Worm (Caenorhabditis elegans): ENCODE results near the gene fat-4.

The fat-4 gene

DNA sequence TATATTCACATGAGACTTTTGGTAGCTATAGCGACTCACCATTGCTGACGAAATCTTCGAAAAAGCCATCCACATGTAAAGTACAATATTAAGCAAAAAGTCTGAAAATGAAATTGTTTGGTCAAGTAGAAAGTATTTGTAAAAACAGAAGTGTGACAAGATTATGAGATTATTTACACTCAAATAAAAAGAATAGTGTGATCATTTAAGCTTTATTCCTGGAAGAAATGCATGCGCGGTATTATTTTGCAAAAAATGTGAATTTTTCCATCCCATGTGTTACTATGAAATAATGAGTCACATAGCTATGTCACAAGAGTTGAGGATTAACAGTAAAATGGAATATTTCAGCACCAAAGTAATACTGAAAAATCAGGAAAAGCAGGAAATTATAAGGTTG, 11.4 kb downstream of the fat-4 start, which contains the start of gene dct-15:
Gene dct-15, minus strand, starts transcription at position 101 of the 400 bp plus-strand sequence.
- TF ChIP-seq jun-1 (tag; optimal IDR thresholded peaks at IDR 0.05) (no peak), lsy-12 (tag; optimal IDR thresholded peaks at IDR 0.05) (no peak), nhr-11 (tag; optimal IDR thresholded peaks at IDR 0.05) (no peak), fkh-10 (GFP tag; optimal IDR thresholded peaks at IDR 0.05) (no peak), aly-2 (tag; optimal IDR thresholded peaks at IDR 0.05) (no peak), R02D3.7 (tag; optimal IDR thresholded peaks at IDR 0.05) (no peak), unc-39 (tag; optimal IDR thresholded peaks at IDR 0.05) (no peak), ceh-9 (tag; optimal IDR thresholded peaks at IDR 0.05) (no peak), ceh-28 (tag; optimal IDR thresholded peaks at IDR 0.05) (no peak)

DNA sequence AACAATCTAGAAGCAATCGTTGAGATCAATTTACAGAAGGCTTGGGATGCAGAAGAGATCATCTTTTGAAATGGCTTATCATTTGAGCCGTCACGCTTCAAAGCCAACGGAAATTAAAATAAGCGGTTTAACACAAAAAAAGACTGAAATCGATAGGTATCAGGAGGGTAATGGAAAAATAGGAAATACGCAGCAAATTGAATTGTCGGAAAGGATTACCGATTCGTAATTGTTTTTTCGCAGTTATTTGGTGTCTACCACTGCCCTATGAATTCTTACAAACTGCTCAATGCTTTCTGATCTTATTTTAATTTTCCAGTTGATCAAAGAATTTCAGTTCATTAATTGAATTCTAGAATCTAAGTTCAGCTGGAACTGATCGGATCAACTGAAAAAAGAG, 12.3 kb downstream of the fat-4 start:
- TF ChIP-seq ceh-9 (tag; optimal IDR thresholded peaks at IDR 0.05) (no peak), lsy-12 (tag; optimal IDR thresholded peaks at IDR 0.05) (no peak), R02D3.7 (tag; optimal IDR thresholded peaks at IDR 0.05) (no peak), nhr-11 (tag; optimal IDR thresholded peaks at IDR 0.05) (no peak), nhr-76 (tag; optimal IDR thresholded peaks at IDR 0.05) (no peak), fos-1 (tag; optimal IDR thresholded peaks at IDR 0.05) (no peak), snpc-4 (tag; optimal IDR thresholded peaks at IDR 0.05) (no peak), lin-39 (tag; optimal IDR thresholded peaks at IDR 0.05) (no peak), aly-2 (tag; optimal IDR thresholded peaks at IDR 0.05) (no peak), mdl-1 (tag; optimal IDR thresholded peaks at IDR 0.05) (no peak), nhr-43 (tag; optimal IDR thresholded peaks at IDR 0.05; ENCODE audit: poor library complexity, severe bottlenecking) (no peak), fkh-2 (tag; optimal IDR thresholded peaks at IDR 0.05) (no peak), unc-39 (tag; optimal IDR thresholded peaks at IDR 0.05) (no peak), daf-12 (tag; optimal IDR thresholded peaks at IDR 0.05) (no peak)

DNA sequence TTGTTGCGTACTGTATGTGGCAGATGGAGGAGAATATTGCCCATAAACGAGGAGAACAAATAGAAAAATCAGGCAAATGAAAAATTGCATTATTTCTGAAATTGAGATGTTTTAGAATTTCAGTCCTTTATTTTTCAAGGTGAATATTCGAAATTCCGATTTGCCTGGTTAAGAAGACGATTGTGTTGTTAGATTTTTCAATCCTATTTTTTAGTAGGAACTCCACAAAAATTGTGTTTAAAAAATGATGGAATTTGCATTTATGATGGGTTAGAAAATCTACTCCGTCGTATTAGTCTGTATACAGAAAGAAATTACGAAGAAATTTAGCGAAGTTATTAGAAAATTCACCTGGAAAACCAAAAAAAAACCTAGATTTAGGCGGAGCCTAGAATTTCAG, 16.2 kb downstream of the fat-4 start, which contains the start of gene egl-20:
Gene egl-20, minus strand, starts transcription at position 101 of the 400 bp plus-strand sequence.
- no peak for TF ChIP-seq elt-3 (tag; optimal IDR thresholded peaks at IDR 0.05)

DNA sequence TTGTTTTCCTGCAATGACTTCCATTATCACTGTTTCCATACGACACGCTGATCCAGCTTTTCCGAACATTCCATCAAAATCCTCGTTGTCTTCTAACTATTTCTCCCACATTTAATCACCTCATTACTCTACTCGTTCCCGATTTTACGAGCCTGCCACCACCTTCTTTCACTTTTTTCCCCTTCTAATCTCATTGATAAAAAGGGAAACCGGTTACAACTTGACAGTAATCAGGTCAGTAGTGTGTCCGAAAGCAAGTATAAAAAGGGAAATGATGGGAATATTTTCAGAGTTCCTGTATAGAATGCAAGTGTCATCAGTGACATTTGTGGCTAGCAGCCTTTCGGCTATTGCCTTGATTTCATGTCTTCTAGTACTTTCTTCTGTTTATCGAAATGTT, 22.4 kb downstream of the fat-4 start, which contains the start of gene col-123:
Gene col-123, plus strand, starts transcription at position 301 of the 400 bp plus-strand sequence.
- peak; percentile 40 for TF ChIP-seq nhr-23 (tag; optimal IDR thresholded peaks at IDR 0.05)
- TF ChIP-seq ztf-4 (tag; optimal IDR thresholded peaks at IDR 0.05) = no peak

DNA sequence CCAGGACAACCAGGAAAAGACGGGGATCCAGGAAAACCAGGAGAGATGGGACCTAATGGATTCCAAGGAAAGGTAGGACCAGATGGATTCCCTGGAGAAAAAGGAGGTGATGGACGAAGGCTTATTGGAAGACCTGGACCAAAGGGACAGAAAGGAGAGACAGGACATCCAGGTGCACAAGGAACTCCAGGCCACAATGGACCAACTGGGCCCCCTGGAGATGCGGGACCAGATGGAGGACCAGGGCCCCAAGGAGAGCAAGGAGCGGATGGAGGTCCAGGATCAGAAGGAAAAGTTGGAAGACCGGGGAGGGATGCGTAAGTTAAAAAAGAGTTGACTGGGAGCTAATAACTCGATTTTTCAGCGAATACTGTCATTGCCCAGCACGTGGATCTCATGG, 23.4 kb downstream of the fat-4 start:
- TF ChIP-seq fkh-2 (tag; optimal IDR thresholded peaks at IDR 0.05) (no peak), sea-2 (GFP tag; optimal IDR thresholded peaks at IDR 0.05) (no peak), R02D3.7 (tag; optimal IDR thresholded peaks at IDR 0.05) (no peak), nhr-25 (tag; optimal IDR thresholded peaks at IDR 0.05) (no peak), aly-2 (tag; optimal IDR thresholded peaks at IDR 0.05) (no peak), nhr-28 (tag; optimal IDR thresholded peaks at IDR 0.05) (no peak)

DNA sequence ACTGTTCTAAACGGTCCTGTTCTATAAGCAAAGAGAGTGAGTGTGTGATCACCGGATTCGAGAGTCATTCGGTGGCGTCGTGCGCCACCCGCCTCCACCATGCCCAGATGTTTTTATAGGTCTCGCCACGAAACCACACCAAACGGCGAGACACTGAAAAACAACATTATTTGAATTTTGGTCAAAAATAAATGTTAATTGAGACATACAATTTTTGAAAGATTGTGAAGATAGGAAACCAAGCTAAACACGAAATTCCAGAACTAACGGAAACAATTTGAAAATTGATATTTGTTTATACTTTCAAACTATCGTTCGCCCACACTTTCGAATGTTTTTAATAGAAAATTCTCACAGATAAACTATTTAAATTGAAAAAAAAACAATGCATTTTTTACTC, 25.3 kb downstream of the fat-4 start, which contains the start of gene catp-6:
Gene catp-6, minus strand, starts transcription at position 101 of the 400 bp plus-strand sequence.
- no peak for TF ChIP-seq skn-1 (tag; optimal IDR thresholded peaks at IDR 0.05)
- TF ChIP-seq ztf-11 (tag; optimal IDR thresholded peaks at IDR 0.05) = no peak

DNA sequence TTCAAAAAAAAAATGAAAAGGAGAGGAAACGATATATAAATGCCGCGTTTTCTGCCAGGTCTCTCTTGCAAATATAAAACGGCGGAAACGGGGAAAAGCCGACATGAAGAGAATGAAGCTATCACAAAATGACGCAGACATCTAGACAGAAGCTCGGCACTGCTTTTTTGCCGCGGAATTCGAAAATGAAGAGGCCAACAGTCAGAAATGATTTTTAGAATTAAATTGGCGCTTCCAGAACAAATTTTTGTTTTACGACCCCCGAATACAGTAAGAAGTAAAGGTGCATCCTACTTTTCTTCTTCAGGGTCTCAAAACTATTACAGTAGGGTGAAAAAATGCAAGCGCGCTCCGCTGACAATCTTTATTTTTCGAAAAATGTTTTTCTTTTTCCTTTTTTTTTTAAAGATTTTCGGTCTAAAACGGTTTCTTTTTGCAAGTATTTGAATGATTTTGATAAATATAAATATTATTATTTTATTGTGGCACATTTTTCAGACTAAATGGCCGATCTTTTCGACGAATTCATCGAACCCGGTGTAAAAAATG, 26.0 kb downstream of the fat-4 start, which contains the start of gene mtr-4:
Gene mtr-4, plus strand, starts transcription at position 499 of the 549 bp plus-strand sequence.
- no peak for TF ChIP-seq aly-2 (tag; optimal IDR thresholded peaks at IDR 0.05)
- no peak for TF ChIP-seq ceh-9 (tag; optimal IDR thresholded peaks at IDR 0.05)
- no peak for TF ChIP-seq pha-4 (tag; optimal IDR thresholded peaks at IDR 0.05)
- TF ChIP-seq nhr-23 (tag; optimal IDR thresholded peaks at IDR 0.05) = no peak
- TF ChIP-seq nhr-237 (tag; optimal IDR thresholded peaks at IDR 0.05) = no peak
- peak; percentile 62 for TF ChIP-seq lin-15B (tag; optimal IDR thresholded peaks at IDR 0.05)
- TF ChIP-seq egl-5 (tag; optimal IDR thresholded peaks at IDR 0.05) = peak; percentile 27
- no peak for TF ChIP-seq nhr-67 (tag; optimal IDR thresholded peaks at IDR 0.05)
- TF ChIP-seq elt-3 (tag; optimal IDR thresholded peaks at IDR 0.05) = no peak
- no peak for TF ChIP-seq pqm-1 (tag; optimal IDR thresholded peaks at IDR 0.05)
- TF ChIP-seq jun-1 (tag; optimal IDR thresholded peaks at IDR 0.05) = no peak
- TF ChIP-seq fkh-2 (tag; optimal IDR thresholded peaks at IDR 0.05) = no peak
- no peak for TF ChIP-seq hmg-11 (tag; optimal IDR thresholded peaks at IDR 0.05)
- no peak for TF ChIP-seq fkh-10 (GFP tag; optimal IDR thresholded peaks at IDR 0.05)
- TF ChIP-seq skn-1 (tag; optimal IDR thresholded peaks at IDR 0.05) = peak; percentile 24
- peak; percentile 85 for TF ChIP-seq elt-2 (tag; optimal IDR thresholded peaks at IDR 0.05)
- TF ChIP-seq nhr-76 (tag; optimal IDR thresholded peaks at IDR 0.05) = no peak
